Worm (Caenorhabditis elegans) whole organism, L1 larva: ENCODE measurements around the gene rfc-2.

ENCODE experiments used
- C04F5.9 ChIP-seq: sonication (generic microtip); optimal IDR thresholded peaks from 2 replicates; lab custom pipeline; 2016; ENCODE audit warnings: missing genetic modification characterization, missing compliant biosample characterization
- C16A3.4 ChIP-seq: fragments of 150-350 bp; optimal IDR thresholded peaks from 2 replicates; lab custom pipeline; 2014; ENCODE audit warnings: missing biosample characterization, missing genetic modification characterization
- C34B4.2 ChIP-seq: sonication (generic microtip); optimal IDR thresholded peaks from 2 replicates; lab custom pipeline; 2017; ENCODE audit warnings: mild to moderate bottlenecking, missing genetic modification characterization, missing compliant biosample characterization
- F16B12.6 ChIP-seq: fragments of 150-350 bp; optimal IDR thresholded peaks from 2 replicates; lab custom pipeline; 2014; ENCODE audit warnings: missing biosample characterization, missing genetic modification characterization
- Y116A8C.19 ChIP-seq: sonication (generic microtip); optimal IDR thresholded peaks from 2 replicates; lab custom pipeline; 2016; ENCODE audit warnings: missing compliant biosample characterization, missing genetic modification characterization, borderline replicate concordance
- blmp-1 ChIP-seq: fragments of 150-350 bp; optimal IDR thresholded peaks from 2 replicates; lab custom pipeline; 2014; ENCODE audit warnings: missing biosample characterization, missing genetic modification characterization
- ceh-8 ChIP-seq: fragments of 200-800 bp; sonication (Bioruptor generic); optimal IDR thresholded peaks from 2 replicates; lab custom pipeline; 2018; ENCODE audit warnings: mild to moderate bottlenecking, missing genetic modification characterization, moderate library complexity, missing compliant biosample characterization
- ceh-88 ChIP-seq: fragments of 200-800 bp; sonication (Bioruptor generic); IDR thresholded peaks from 2 replicates; pipeline ENCODE4 v1.3.6; 2022; ENCODE audit warnings: missing genetic modification characterization, missing compliant biosample characterization
- ceh-90 ChIP-seq: sonication (generic microtip); optimal IDR thresholded peaks from 2 replicates; lab custom pipeline; 2016; ENCODE audit warnings: missing genetic modification characterization, missing compliant biosample characterization
- ces-1 ChIP-seq: fragments of 150-350 bp; optimal IDR thresholded peaks from 2 replicates; lab custom pipeline; 2014; ENCODE audit warnings: missing biosample characterization, missing genetic modification reagents, missing genetic modification characterization
- efl-1 ChIP-seq, 4 experiments: fragments of 150-350 bp; optimal IDR thresholded peaks in 3 of 4; peaks in 1 of 4; 1 replicate in 1 of 4; 2 replicates in 3 of 4; lab custom pipeline; 2014; ENCODE audit warnings: missing biosample characterization in 2 of 4, missing genetic modification characterization in 2 of 4, missing genetic modification reagents in 2 of 4
- fos-1 ChIP-seq: fragments of 150-350 bp; optimal IDR thresholded peaks from 2 replicates; lab custom pipeline; 2014; ENCODE audit warnings: missing biosample characterization, missing genetic modification characterization
- hlh-17 ChIP-seq: fragments of 200-800 bp; sonication (Bioruptor generic); optimal IDR thresholded peaks from 2 replicates; lab custom pipeline; 2018; ENCODE audit warnings: missing genetic modification characterization, mild to moderate bottlenecking, missing compliant biosample characterization, moderate library complexity, borderline replicate concordance
- hpl-2 ChIP-seq: fragments of 150-350 bp; optimal IDR thresholded peaks from 2 replicates; lab custom pipeline; 2014; ENCODE audit warnings: missing biosample characterization, missing genetic modification reagents, missing genetic modification characterization
- irx-1 ChIP-seq: sonication (generic microtip); optimal IDR thresholded peaks from 2 replicates; lab custom pipeline; 2016; ENCODE audit warnings: missing genetic modification characterization, missing compliant biosample characterization
- jun-1 ChIP-seq: fragments of 150-350 bp; optimal IDR thresholded peaks from 2 replicates; lab custom pipeline; 2014; ENCODE audit warnings: missing biosample characterization, missing genetic modification reagents, missing genetic modification characterization
- lin-13 ChIP-seq: fragments of 150-350 bp; optimal IDR thresholded peaks from 2 replicates; lab custom pipeline; 2014; ENCODE audit warnings: missing biosample characterization, missing genetic modification reagents, missing genetic modification characterization
- lir-3 ChIP-seq: sonication (generic microtip); optimal IDR thresholded peaks from 2 replicates; lab custom pipeline; 2016; ENCODE audit warnings: mild to moderate bottlenecking, missing genetic modification characterization, moderate library complexity, missing compliant biosample characterization; ENCODE audit not compliant: poor library complexity
- mdl-1 ChIP-seq, 2 experiments: fragments of 150-350 bp; optimal IDR thresholded peaks; 2 replicates each; lab custom pipeline; 2014 to 2017; ENCODE audit warnings: missing biosample characterization in 2 of 2, missing genetic modification characterization in 2 of 2, inconsistent platforms in 1 of 2
- nhr-12 ChIP-seq: sonication (generic microtip); optimal IDR thresholded peaks from 2 replicates; lab custom pipeline; 2017; ENCODE audit warnings: missing biosample characterization, missing genetic modification characterization
- nhr-19 ChIP-seq: fragments of 200-800 bp; sonication (Bioruptor generic); conservative IDR thresholded peaks from 2 replicates; pipeline ENCODE4 v1.3.6; 2022; ENCODE audit warnings: missing genetic modification characterization, missing compliant biosample characterization
- nhr-20 ChIP-seq: sonication (generic microtip); optimal IDR thresholded peaks from 2 replicates; lab custom pipeline; 2016; ENCODE audit warnings: mild to moderate bottlenecking, missing genetic modification characterization, missing compliant biosample characterization
- nhr-71 ChIP-seq: sonication (generic microtip); optimal IDR thresholded peaks from 2 replicates; lab custom pipeline; 2016; ENCODE audit warnings: mild to moderate bottlenecking, missing genetic modification characterization, moderate library complexity, missing compliant biosample characterization
- pag-3 ChIP-seq: sonication (generic microtip); optimal IDR thresholded peaks from 2 replicates; lab custom pipeline; 2017; ENCODE audit warnings: missing genetic modification characterization, mild to moderate bottlenecking, missing compliant biosample characterization, antibody characterized with exemption, borderline replicate concordance; ENCODE audit not compliant: insufficient read depth
- rnt-1 ChIP-seq: sonication (generic microtip); optimal IDR thresholded peaks from 2 replicates; lab custom pipeline; 2016; ENCODE audit warnings: mild to moderate bottlenecking, missing genetic modification characterization, moderate library complexity, missing compliant biosample characterization
- snpc-4 ChIP-seq: fragments of 150-350 bp; optimal IDR thresholded peaks from 2 replicates; lab custom pipeline; 2014; ENCODE audit warnings: missing biosample characterization, missing genetic modification characterization
- sptf-1 ChIP-seq: fragments of 150-350 bp; optimal IDR thresholded peaks from 2 replicates; lab custom pipeline; 2014; ENCODE audit warnings: missing biosample characterization, missing genetic modification characterization
- sup-37 ChIP-seq: fragments of 200-800 bp; sonication (Bioruptor generic); optimal IDR thresholded peaks from 2 replicates; lab custom pipeline; 2018; ENCODE audit warnings: mild to moderate bottlenecking, missing genetic modification characterization, missing compliant biosample characterization
- unc-130 ChIP-seq: fragments of 150-350 bp; optimal IDR thresholded peaks from 2 replicates; lab custom pipeline; 2017; ENCODE audit warnings: missing biosample characterization, missing genetic modification characterization, inconsistent platforms
- unc-62 ChIP-seq: fragments of 150-350 bp; optimal IDR thresholded peaks from 2 replicates; lab custom pipeline; 2014; ENCODE audit warnings: missing biosample characterization, missing genetic modification reagents, missing genetic modification characterization
- unc-98 ChIP-seq: fragments of 200-800 bp; sonication (Bioruptor generic); IDR thresholded peaks from 2 replicates; pipeline ENCODE4 v1.3.6; 2022; ENCODE audit warnings: missing genetic modification characterization, missing compliant biosample characterization
- zag-1 ChIP-seq: fragments of 150-350 bp; optimal IDR thresholded peaks from 2 replicates; lab custom pipeline; 2014; ENCODE audit warnings: missing biosample characterization, missing genetic modification characterization
- zip-4 ChIP-seq: fragments of 200-800 bp; sonication (Bioruptor generic); optimal IDR thresholded peaks from 2 replicates; lab custom pipeline; 2018; ENCODE audit warnings: mild to moderate bottlenecking, missing genetic modification characterization, moderate library complexity, missing compliant biosample characterization
- ztf-11 ChIP-seq, 2 experiments: sonication (generic microtip); optimal IDR thresholded peaks; 2 replicates each; lab custom pipeline; 2016 to 2017; ENCODE audit warnings: missing genetic modification characterization in 2 of 2, missing biosample characterization in 1 of 2, missing compliant biosample characterization in 1 of 2
- ztf-4 ChIP-seq: fragments of 150-350 bp; optimal IDR thresholded peaks from 2 replicates; lab custom pipeline; 2014; ENCODE audit warnings: missing biosample characterization, missing genetic modification characterization

Gene rfc-2

DNA sequence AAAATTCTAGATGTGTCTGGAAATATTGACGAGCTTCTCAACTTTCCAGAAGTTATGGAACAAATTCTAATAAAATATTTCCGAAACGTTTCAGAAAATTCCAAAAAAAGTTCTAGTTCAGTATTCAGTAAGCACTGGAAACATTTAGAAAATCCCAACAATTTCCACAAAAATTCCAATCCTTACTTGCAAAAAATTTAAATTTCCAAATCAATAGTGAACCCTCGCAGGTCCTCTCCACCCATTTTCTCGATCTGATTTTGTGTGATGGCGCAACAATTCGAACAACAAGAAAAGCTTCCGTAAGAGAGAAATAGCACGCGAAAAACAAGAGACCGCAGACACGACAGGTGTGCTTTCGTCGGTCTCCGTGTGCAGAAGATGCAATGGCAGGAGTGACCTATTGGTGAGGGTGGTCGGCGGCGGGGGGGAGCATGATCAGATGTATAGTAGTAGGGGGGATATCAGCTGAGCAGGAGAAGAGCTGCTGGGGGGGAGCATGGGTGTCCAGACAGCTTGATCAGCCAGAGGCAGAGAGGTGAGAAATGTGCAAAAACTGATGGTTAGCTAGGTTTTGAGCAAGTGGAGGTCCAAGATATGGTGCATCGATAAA is 14.6 kb downstream of the rfc-2 start:
- TF ChIP-seq zip-4 (GFP tag; lab: Kevin White, UChicago): no peak
- TF ChIP-seq nhr-20 (tag; lab: Kevin White, UChicago): peak; percentile 10
- TF ChIP-seq ces-1 (GFP tag; lab: Kevin White, UChicago): no peak
- peak; percentile 50 for TF ChIP-seq nhr-71 (tag; lab: Kevin White, UChicago)
- no peak for TF ChIP-seq efl-1 (optimal IDR thresholded peaks at IDR 0.05; lab: Kevin White, UChicago)
- TF ChIP-seq efl-1 (GFP tag; optimal IDR thresholded peaks at IDR 0.05 in 1 of 2; lab: Kevin White, UChicago): peak in 1 of 2 experiments; percentile 37
- TF ChIP-seq unc-130 (tag; lab: Kevin White, UChicago): peak; percentile 12
- peak; percentile 94 for TF ChIP-seq pag-3 (tag; lab: Kevin White, UChicago)
- peak; percentile 32 for TF ChIP-seq nhr-19
- peak; percentile 73 for TF ChIP-seq rnt-1 (tag; lab: Kevin White, UChicago)
- no peak for TF ChIP-seq nhr-12 (tag; lab: Kevin White, UChicago)

DNA sequence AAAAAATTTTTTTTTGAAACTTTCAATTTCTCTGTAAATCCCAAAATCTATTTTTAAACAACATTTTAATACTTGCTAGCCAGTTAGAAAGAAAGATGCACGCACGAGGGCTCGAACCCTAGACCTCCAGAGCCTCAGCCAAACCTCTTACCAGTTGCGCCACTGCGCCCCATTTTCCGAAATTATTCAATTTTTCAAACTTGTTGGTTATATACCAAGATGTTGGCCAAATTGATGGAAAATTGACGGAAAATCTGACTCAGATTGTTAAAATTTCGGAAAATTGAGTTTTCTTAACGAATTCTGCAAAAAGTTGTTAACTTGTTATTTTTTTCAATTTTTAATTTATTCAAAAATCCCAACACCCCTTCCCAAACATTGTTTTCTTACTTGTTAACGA is 18.7 kb downstream of the rfc-2 start:
- TF ChIP-seq fos-1 (tag; lab: Kevin White, UChicago) (no peak), unc-62 (GFP tag; lab: Kevin White, UChicago) (no peak), mdl-1 (tag; optimal IDR thresholded peaks at IDR 0.05; lab: Kevin White, UChicago) (no peak), snpc-4 (tag; lab: Kevin White, UChicago) (no peak), ceh-88 (GFP tag; lab: Robert Waterston, UW) (no peak)

DNA sequence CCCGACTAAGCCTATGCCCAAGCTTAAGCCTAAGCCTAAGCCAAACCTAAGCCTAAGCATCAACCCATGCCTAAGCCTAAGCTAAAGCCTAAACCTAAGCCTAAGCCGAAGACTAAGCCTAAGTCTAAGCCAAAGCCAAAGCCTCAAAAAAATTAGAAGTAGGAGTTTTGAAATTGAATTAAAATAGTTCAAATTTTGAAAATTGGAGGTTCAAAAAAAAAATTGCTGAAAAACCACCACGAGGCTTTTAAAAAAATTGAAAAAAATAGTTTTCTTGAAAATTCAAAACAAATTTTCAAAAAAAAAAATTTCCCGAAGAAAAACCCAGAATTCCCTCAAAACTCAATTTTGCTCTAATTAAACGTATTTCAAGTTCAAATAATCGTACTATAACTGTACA is 19.9 kb downstream of the rfc-2 start:
- no peak for TF ChIP-seq lin-13 (GFP tag; lab: Kevin White, UChicago)
- TF ChIP-seq efl-1 (optimal IDR thresholded peaks at IDR 0.05; lab: Kevin White, UChicago): no peak
- peak in 1 of 2 experiments; percentile 32 for TF ChIP-seq efl-1 (GFP tag; optimal IDR thresholded peaks at IDR 0.05 in 1 of 2; lab: Kevin White, UChicago)

DNA sequence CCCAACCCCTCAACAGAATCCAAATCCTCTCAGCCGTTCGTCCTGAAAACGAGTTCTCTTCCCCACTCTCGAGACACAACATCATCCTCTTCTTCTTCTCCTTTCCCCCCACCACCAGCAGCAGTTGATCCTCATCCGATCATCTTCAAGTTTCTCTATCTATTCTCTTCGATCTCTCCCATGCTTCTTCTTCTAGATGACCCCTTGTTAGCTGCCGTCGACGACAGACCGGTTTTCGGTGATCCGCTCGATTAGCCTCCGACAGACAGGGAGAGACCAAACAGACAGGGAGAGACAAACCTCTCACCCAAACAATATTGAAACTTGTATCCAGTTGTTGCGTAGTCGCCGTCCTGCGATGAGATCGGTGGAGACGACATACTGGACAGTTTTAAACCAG is 24.2 kb downstream of the rfc-2 start:
- no peak for TF ChIP-seq nhr-20 (tag; lab: Kevin White, UChicago)
- no peak for TF ChIP-seq sptf-1 (tag; lab: Kevin White, UChicago)
- no peak for TF ChIP-seq zag-1 (tag; lab: Kevin White, UChicago)
- TF ChIP-seq C34B4.2 (tag; lab: Kevin White, UChicago): no peak
- no peak for TF ChIP-seq irx-1 (tag; lab: Kevin White, UChicago)
- TF ChIP-seq sup-37 (GFP tag; lab: Kevin White, UChicago): no peak
- no peak for TF ChIP-seq ceh-8 (GFP tag; lab: Kevin White, UChicago)
- TF ChIP-seq lir-3: no peak
- TF ChIP-seq C04F5.9 (tag; lab: Kevin White, UChicago): no peak
- peak; percentile 88 for TF ChIP-seq blmp-1 (tag; lab: Kevin White, UChicago)
- TF ChIP-seq jun-1: peak; percentile 1
- TF ChIP-seq ceh-90 (tag; lab: Kevin White, UChicago): no peak
- TF ChIP-seq hpl-2: no peak
- TF ChIP-seq F16B12.6 (tag; lab: Kevin White, UChicago): no peak
- TF ChIP-seq ztf-11 (tag; optimal IDR thresholded peaks at IDR 0.05; lab: Kevin White, UChicago): no peak
- TF ChIP-seq unc-98 (GFP tag; lab: Robert Waterston, UW): no peak
- TF ChIP-seq hlh-17 (GFP tag; lab: Kevin White, UChicago): no peak
- peak; percentile 28 for TF ChIP-seq ztf-4 (tag; lab: Kevin White, UChicago)
- no peak for TF ChIP-seq Y116A8C.19 (tag; lab: Kevin White, UChicago)
- TF ChIP-seq C16A3.4 (tag; lab: Kevin White, UChicago): no peak
- TF ChIP-seq snpc-4 (tag; lab: Kevin White, UChicago): no peak
